Worm (Caenorhabditis elegans): ENCODE results near the gene K09E3.2.

The K09E3.2 gene

DNA sequence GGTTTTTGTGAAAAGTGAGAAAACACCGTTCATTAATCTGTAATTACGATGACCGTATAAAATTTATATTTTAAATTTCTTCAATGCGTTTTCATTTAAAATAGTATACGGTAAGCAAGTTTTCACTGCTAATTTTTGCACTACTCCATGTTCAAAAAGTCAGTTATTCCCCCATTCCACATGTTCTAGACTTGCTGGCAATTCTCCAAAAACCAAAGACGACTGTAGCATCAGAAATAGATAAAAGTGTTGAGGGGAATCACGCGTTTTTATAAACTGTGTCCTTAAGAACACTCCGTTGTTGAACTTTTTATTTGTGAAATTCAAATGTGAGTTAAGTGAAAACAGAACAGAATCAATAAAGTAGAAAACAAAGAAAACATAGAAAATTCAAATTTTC lies 18.2 kb downstream of the K09E3.2 start:
- TF ChIP-seq cebp-1 (GFP tag; IDR thresholded peaks at IDR 0.05): no peak
- TF ChIP-seq cebp-1 (tag; optimal IDR thresholded peaks at IDR 0.05): peak; percentile 60
- TF ChIP-seq nhr-80 (tag; optimal IDR thresholded peaks at IDR 0.05): peak; percentile 64
- no peak for TF ChIP-seq K11D2.4 (GFP tag; IDR thresholded peaks at IDR 0.05)
- TF ChIP-seq hmg-1.2 (GFP tag; IDR thresholded peaks at IDR 0.05): no peak
- no peak for TF ChIP-seq madf-10 (tag; optimal IDR thresholded peaks at IDR 0.05)
- 0 out of 2 replicates have a peak, but pooled peaks have one; percentile 61 for TF ChIP-seq nfyb-1 (GFP tag; IDR thresholded peaks at IDR 0.05)
- peak; percentile 10 for TF ChIP-seq attf-5 (GFP tag; optimal IDR thresholded peaks at IDR 0.05)
- peak; percentile 31 for TF ChIP-seq nhr-90 (tag; optimal IDR thresholded peaks at IDR 0.05)

- TF ChIP-seq let-526 (GFP tag; IDR thresholded peaks at IDR 0.05): no peak
- TF ChIP-seq nhr-120 (GFP tag; IDR thresholded peaks at IDR 0.05): no peak
- no peak for TF ChIP-seq ZK185.1 (tag; optimal IDR thresholded peaks at IDR 0.05; ENCODE audit: poor library complexity, severe bottlenecking)
- TF ChIP-seq lin-40 (tag; optimal IDR thresholded peaks at IDR 0.05): peak; percentile 21
- TF ChIP-seq F23B12.7 (tag; optimal IDR thresholded peaks at IDR 0.05; ENCODE audit: insufficient read depth): no peak
- TF ChIP-seq lin-26 (GFP tag; IDR thresholded peaks at IDR 0.05): 0 out of 2 replicates have a peak, but pooled peaks have one; percentile 39
- no peak for TF ChIP-seq Y79H2A.3 (GFP tag; conservative IDR thresholded peaks at IDR 0.05)
- peak; percentile 60; the same call in 1 of the 2 replicates for TF ChIP-seq cebp-1 (GFP tag; IDR thresholded peaks at IDR 0.05)
- TF ChIP-seq cebp-1 (tag; optimal IDR thresholded peaks at IDR 0.05): peak; percentile 85
- no peak for TF ChIP-seq ets-4 (GFP tag; optimal IDR thresholded peaks at IDR 0.05)
- TF ChIP-seq egl-18 (GFP tag; IDR thresholded peaks at IDR 0.05): no peak
- TF ChIP-seq ztf-26 (tag; optimal IDR thresholded peaks at IDR 0.05): peak; percentile 64
- TF ChIP-seq lsy-27 (tag; optimal IDR thresholded peaks at IDR 0.05; ENCODE audit: borderline replicate concordance, insufficient read depth): no peak
- TF ChIP-seq ccch-3 (GFP tag; optimal IDR thresholded peaks at IDR 0.05): no peak
- no peak for TF ChIP-seq snpc-3.4 (tag; optimal IDR thresholded peaks at IDR 0.05)
- no peak for TF ChIP-seq cebp-2 (GFP tag; IDR thresholded peaks at IDR 0.05)
- peak; percentile 36 for TF ChIP-seq nhr-80 (tag; optimal IDR thresholded peaks at IDR 0.05)
- TF ChIP-seq attf-5 (GFP tag; optimal IDR thresholded peaks at IDR 0.05): no peak
- TF ChIP-seq die-1 (tag; optimal IDR thresholded peaks at IDR 0.05): no peak
- no peak for TF ChIP-seq madf-10 (tag; optimal IDR thresholded peaks at IDR 0.05)
These were observed 20.6 kb downstream of the K09E3.2 start, which contains the start of gene cnp-3 for ce11 chrX:17138060-17138557. Gene cnp-3 (minus strand): TSS chrX:17138110.

DNA sequence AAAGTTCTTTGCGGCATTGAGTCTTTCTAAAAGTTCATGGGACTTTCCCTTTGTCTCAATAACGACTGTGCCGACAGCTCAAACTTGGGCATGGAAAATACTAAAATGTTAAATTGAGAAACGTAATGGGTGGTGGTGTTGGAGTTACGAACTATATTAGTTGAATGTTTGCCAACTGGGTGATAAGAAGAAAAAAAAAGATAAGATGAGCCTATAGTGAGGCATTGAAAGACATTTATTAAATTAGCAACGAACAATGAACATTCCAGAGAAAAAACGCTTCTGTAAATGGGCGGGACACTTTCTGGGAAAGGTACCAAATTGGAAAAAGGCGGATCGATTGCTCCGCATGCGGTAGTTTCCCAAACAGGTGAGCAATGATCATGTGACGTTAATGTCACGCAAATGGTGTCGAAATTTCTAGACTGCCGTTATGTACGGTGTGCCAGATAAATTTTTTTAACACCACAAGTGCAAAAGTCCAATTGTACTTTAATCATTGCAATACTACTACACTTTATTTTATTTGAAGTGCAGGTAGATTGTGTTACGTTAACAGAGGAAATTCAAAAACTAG lies 21.8 kb downstream of the K09E3.2 start:
- TF ChIP-seq ceh-100 (GFP tag; IDR thresholded peaks at IDR 0.05) (no peak), ccch-3 (GFP tag; optimal IDR thresholded peaks at IDR 0.05) (no peak), madf-10 (tag; optimal IDR thresholded peaks at IDR 0.05) (no peak), nhr-80 (tag; optimal IDR thresholded peaks at IDR 0.05) (peak; percentile 42), unc-62 (GFP tag; optimal IDR thresholded peaks at IDR 0.05) (no peak), nhr-120 (GFP tag; IDR thresholded peaks at IDR 0.05) (no peak), lsy-27 (tag; optimal IDR thresholded peaks at IDR 0.05; ENCODE audit: borderline replicate concordance, insufficient read depth) (no peak), somi-1 (GFP tag; optimal IDR thresholded peaks at IDR 0.05) (no peak), tbp1 (GFP tag; optimal IDR thresholded peaks at IDR 0.05) (no peak), ztf-25 (GFP tag; IDR thresholded peaks at IDR 0.05) (no peak), ZK185.1 (tag; optimal IDR thresholded peaks at IDR 0.05; ENCODE audit: poor library complexity, severe bottlenecking) (no peak), zim-3 (tag; optimal IDR thresholded peaks at IDR 0.05) (no peak), cebp-1 (GFP tag; IDR thresholded peaks at IDR 0.05) (no peak; the same call in 1 of the 2 replicates), cebp-1 (tag; optimal IDR thresholded peaks at IDR 0.05) (peak; percentile 70), sptf-2 (GFP tag; optimal IDR thresholded peaks at IDR 0.05) (no peak), chd-7 (tag; optimal IDR thresholded peaks at IDR 0.05) (no peak), athp-1 (tag; optimal IDR thresholded peaks at IDR 0.05) (no peak), hmg-1.2 (GFP tag; IDR thresholded peaks at IDR 0.05) (no peak), attf-3 (GFP tag; conservative IDR thresholded peaks at IDR 0.05) (no peak), hsf-1 (GFP tag; IDR thresholded peaks at IDR 0.05) (peak; percentile 72; the same call in 1 of the 2 replicates), T07F8.4 (tag; optimal IDR thresholded peaks at IDR 0.05) (no peak), Y53G8AR.9 (GFP tag; conservative IDR thresholded peaks at IDR 0.05) (no peak), Y56A3A.18 (GFP tag; IDR thresholded peaks at IDR 0.05) (no peak), let-607 (tag; optimal IDR thresholded peaks at IDR 0.05) (peak in 1 of 2 experiments; percentile 40), egrh-3 (GFP tag; IDR thresholded peaks at IDR 0.05) (no peak), Y53F4B.3 (GFP tag; IDR thresholded peaks at IDR 0.05) (no peak), rec-8 (tag; optimal IDR thresholded peaks at IDR 0.05) (no peak)

Measured in whole organism, young adult.